Worm (Caenorhabditis elegans): ENCODE results near the gene C05C9.1.

ce11 chrX:11137632-11138031 is 23.0 kb upstream of the C05C9.1 start:
- no peak for TF ChIP-seq Y5F2A.4 (GFP tag; optimal IDR thresholded peaks at IDR 0.05)
- TF ChIP-seq lsy-2 (tag; optimal IDR thresholded peaks at IDR 0.05): no peak
- TF ChIP-seq nhr-111 (GFP tag; optimal IDR thresholded peaks at IDR 0.05): no peak
